Worm (Caenorhabditis elegans): ENCODE measurements around the gene F59B2.12.

ce11 chrIII:9054414-9055147 lies 37.2 kb downstream of the F59B2.12 start, which contains the start of gene cls-2:
- TF ChIP-seq ama-1 (optimal IDR thresholded peaks at IDR 0.05) (no peak), flt-1 (GFP tag; IDR thresholded peaks at IDR 0.05) (no peak), ceh-13 (GFP tag; optimal IDR thresholded peaks at IDR 0.05) (no peak), hmg-4 (GFP tag; optimal IDR thresholded peaks at IDR 0.05) (no peak), ceh-36 (tag; optimal IDR thresholded peaks at IDR 0.05) (no peak), tbx-37 (GFP tag; conservative IDR thresholded peaks at IDR 0.05) (no peak), tbx-11 (GFP tag; IDR thresholded peaks at IDR 0.05) (no peak)
